Fruit fly (Drosophila melanogaster): ENCODE data around the gene pnt.
A peak's percentile ranks its signal among the peaks of the same experiment; 100 is the strongest.

Gene pnt

dm6 chr3R:23345057-23345776, 750 bp downstream of the pnt start (continued):
- TF ChIP-seq CG34406 (GFP tag; optimal IDR thresholded peaks at IDR 0.05), result peak; percentile 8
- no peak for TF ChIP-seq Ets21C (GFP tag; optimal IDR thresholded peaks at IDR 0.05)
- peak in 1 of 2 experiments; percentile 65 for TF ChIP-seq salr (GFP tag; optimal IDR thresholded peaks at IDR 0.05)
- TF ChIP-seq CG8119 (GFP tag; IDR thresholded peaks at IDR 0.05), result peak; percentile 81
- TF ChIP-seq fd59A (GFP tag; optimal IDR thresholded peaks at IDR 0.05), result peak; percentile 53
- peak; percentile 58; the same call in 2 of the 3 replicates for TF ChIP-seq CG6163 (GFP tag; IDR thresholded peaks at IDR 0.05)
- no peak for TF ChIP-seq CG6854 (GFP tag; optimal IDR thresholded peaks at IDR 0.05)
- TF ChIP-seq vri (GFP tag; optimal IDR thresholded peaks at IDR 0.05), result no peak
- TF ChIP-seq CG3919 (GFP tag; optimal IDR thresholded peaks at IDR 0.05), result peak; percentile 58
- no peak for TF ChIP-seq CG8319 (GFP tag; optimal IDR thresholded peaks at IDR 0.05)

dm6 chr3R:23343707-23344310, 2.2 kb downstream of the pnt start:
- TF ChIP-seq ss (GFP tag; optimal IDR thresholded peaks at IDR 0.05) (peak in 1 of 2 experiments; percentile 30), OdsH (GFP tag; optimal IDR thresholded peaks at IDR 0.05) (no peak), Hr38 (GFP tag; optimal IDR thresholded peaks at IDR 0.05) (no peak), CG7368 (GFP tag; optimal IDR thresholded peaks at IDR 0.05) (no peak), net (GFP tag; optimal IDR thresholded peaks at IDR 0.05) (no peak), svp (GFP tag) (peak; percentile 58), CG6808 (GFP tag; optimal IDR thresholded peaks at IDR 0.05) (peak; percentile 3), fd59A (GFP tag; optimal IDR thresholded peaks at IDR 0.05) (no peak), achi (GFP tag; optimal IDR thresholded peaks at IDR 0.05) (no peak), CG32006 (GFP tag; optimal IDR thresholded peaks at IDR 0.05) (no peak), CG4318 (GFP tag; optimal IDR thresholded peaks at IDR 0.05) (no peak), Gug (GFP tag; IDR thresholded peaks at IDR 0.05) (no peak), acj6 (GFP tag; optimal IDR thresholded peaks at IDR 0.05) (no peak), CG34406 (GFP tag; optimal IDR thresholded peaks at IDR 0.05) (no peak), Met (GFP tag; optimal IDR thresholded peaks at IDR 0.05) (no peak), CG3032 (tag; optimal IDR thresholded peaks at IDR 0.05) (no peak), CG3919 (GFP tag; optimal IDR thresholded peaks at IDR 0.05) (no peak), eg (GFP tag; IDR thresholded peaks at IDR 0.05) (no peak), CG10669 (GFP tag; optimal IDR thresholded peaks at IDR 0.05) (no peak)

DNA sequence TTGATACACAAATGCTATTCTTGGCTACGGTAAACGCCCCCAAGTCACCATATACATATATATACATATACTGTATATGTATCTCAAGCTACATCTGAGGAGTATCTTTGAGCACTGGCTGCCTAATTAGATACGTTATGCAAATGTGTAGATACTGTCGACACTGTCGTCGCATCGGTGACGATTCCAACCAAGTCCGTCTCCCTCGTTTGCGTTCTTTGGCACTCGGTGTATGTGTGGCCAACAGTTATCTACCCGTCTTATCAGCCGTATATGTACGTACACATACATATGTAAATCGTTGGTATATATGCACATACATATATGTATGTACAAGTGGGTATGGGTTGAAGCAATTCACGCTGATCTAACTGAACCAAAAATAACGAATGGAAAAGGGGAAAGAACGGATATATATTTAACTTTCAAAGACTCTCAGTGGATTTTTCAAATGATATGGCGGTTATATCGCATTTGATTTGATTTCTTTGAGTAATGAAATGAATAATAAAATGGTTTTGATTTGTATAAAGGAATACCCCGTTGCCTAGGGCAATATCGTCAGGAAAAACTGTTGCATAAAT, 4.1 kb downstream of the pnt start:
- TF ChIP-seq svp (GFP tag) (peak; percentile 38), vri (GFP tag; optimal IDR thresholded peaks at IDR 0.05) (peak; percentile 30), Eip93F (GFP tag; optimal IDR thresholded peaks at IDR 0.05) (no peak), fkh (GFP tag; optimal IDR thresholded peaks at IDR 0.05) (peak; percentile 25)

DNA sequence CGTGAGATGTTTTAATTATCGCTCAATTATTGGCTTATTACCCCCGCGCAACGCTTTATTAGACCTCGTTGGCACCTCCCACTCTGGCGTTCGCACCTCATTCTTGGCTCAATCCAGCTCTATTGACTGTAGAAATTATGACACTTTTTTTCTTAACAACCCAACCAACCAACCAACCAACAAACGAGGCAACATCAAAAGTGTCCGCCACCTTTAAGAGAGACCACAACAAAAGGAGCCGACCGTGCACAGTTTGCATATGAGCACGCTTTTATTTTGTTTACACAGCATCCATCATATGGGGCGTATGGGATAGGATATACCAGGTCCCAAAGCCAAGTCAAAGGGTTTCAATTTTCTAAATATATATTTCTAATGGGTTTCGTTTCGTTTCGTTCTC, 5.3 kb downstream of the pnt start:
- TF ChIP-seq CG6163 (GFP tag; IDR thresholded peaks at IDR 0.05) (no peak), fkh (GFP tag; optimal IDR thresholded peaks at IDR 0.05) (peak; percentile 57)

dm6 chr3R:23338290-23338689, 7.7 kb downstream of the pnt start:
- peak; percentile 11 for TF ChIP-seq fkh (GFP tag; optimal IDR thresholded peaks at IDR 0.05)
- no peak for TF ChIP-seq CG10631 (GFP tag; optimal IDR thresholded peaks at IDR 0.05)

All from whole organism, prepupa.